Fruit fly (Drosophila melanogaster): ENCODE data around the gene MKP-4.

Gene MKP-4

DNA sequence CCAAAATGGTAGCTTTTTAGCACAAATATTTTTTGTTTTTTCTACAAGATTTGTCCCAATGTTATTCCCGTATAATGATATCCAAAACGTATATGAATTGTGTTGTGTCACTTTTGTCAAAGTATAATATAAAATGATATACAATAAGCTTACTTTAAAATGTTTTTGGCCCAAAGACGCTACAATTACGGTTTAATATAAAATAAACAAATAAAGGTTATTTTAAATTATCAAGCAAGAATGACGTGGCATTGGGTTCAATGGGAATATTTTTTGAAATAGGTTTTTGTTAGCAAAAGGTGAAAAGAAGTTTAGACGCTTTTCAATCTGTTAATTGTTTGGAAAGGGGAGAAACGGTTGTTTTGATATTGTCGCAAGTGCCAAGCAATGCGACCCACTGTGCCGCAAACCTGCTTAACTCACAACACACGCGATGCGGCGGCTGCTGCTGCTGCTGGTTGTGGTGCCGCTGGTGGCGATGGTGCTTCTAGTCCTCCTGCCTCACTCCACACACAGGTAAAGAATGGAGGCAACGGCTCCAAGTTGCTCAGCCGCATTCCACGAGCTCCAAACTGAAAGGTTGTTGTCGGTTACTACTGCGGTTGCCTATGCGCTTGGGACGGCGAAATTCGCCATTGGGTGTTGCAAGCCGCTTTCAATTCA, 40.4 kb downstream of the MKP-4 start:
- TF ChIP-seq Fer3 (tag; optimal IDR thresholded peaks at IDR 0.05) (peak; percentile 44), trem (tag; optimal IDR thresholded peaks at IDR 0.05) (peak; percentile 17), cg (GFP tag; optimal IDR thresholded peaks at IDR 0.05) (peak; percentile 5), ttk (GFP tag; IDR thresholded peaks at IDR 0.05) (no peak), CG11456 (GFP tag; IDR thresholded peaks at IDR 0.05) (no peak), CG11504 (tag; optimal IDR thresholded peaks at IDR 0.05) (peak; percentile 53), gcm (GFP tag; optimal IDR thresholded peaks at IDR 0.05) (no peak), cato (GFP tag; optimal IDR thresholded peaks at IDR 0.05; ENCODE audit: borderline replicate concordance) (peak; percentile 29), CG18476 (GFP tag; optimal IDR thresholded peaks at IDR 0.05) (peak; percentile 55), gsb-n (tag; optimal IDR thresholded peaks at IDR 0.05) (no peak), CG4730 (GFP tag; IDR thresholded peaks at IDR 0.05) (0 out of 2 replicates have a peak, but pooled peaks have one; percentile 11), CoRest (tag; optimal IDR thresholded peaks at IDR 0.05) (peak; percentile 76), CG6254 (GFP tag; optimal IDR thresholded peaks at IDR 0.05) (peak; percentile 40), sug (tag; optimal IDR thresholded peaks at IDR 0.05) (no peak), Ets97D (GFP tag; optimal IDR thresholded peaks at IDR 0.05) (no peak), nerfin-1 (tag; optimal IDR thresholded peaks at IDR 0.05) (peak; percentile 44), kah (GFP tag; optimal IDR thresholded peaks at IDR 0.05) (peak; percentile 12), D19A (tag; optimal IDR thresholded peaks at IDR 0.05) (peak; percentile 65), PHDP (tag; optimal IDR thresholded peaks at IDR 0.05) (peak; percentile 46), zfh2 (GFP tag; optimal IDR thresholded peaks at IDR 0.05) (peak; percentile 41), Hand (GFP tag; optimal IDR thresholded peaks at IDR 0.05) (peak; percentile 43), Fer2 (tag; optimal IDR thresholded peaks at IDR 0.05) (no peak), eyg (GFP tag; optimal IDR thresholded peaks at IDR 0.05) (no peak), CG1024 (GFP tag; IDR thresholded peaks at IDR 0.05) (no peak), Ets65A (GFP tag) (peak; percentile 66), trh (GFP tag; optimal IDR thresholded peaks at IDR 0.05) (no peak), HLH54F (GFP tag; optimal IDR thresholded peaks at IDR 0.05) (peak; percentile 37), Max (GFP tag; optimal IDR thresholded peaks at IDR 0.05) (peak; percentile 58), CG15514 (GFP tag; optimal IDR thresholded peaks at IDR 0.05) (peak; percentile 36), CG13894 (tag; optimal IDR thresholded peaks at IDR 0.05) (no peak), CG6272 (GFP tag; IDR thresholded peaks at IDR 0.05) (no peak), D (optimal IDR thresholded peaks at IDR 0.05) (no peak), D (GFP tag; optimal IDR thresholded peaks at IDR 0.05) (peak; percentile 50), kni (GFP tag; optimal IDR thresholded peaks at IDR 0.05) (peak; percentile 50), CG13424 (tag; optimal IDR thresholded peaks at IDR 0.05) (peak; percentile 65), CG7839 (tag; optimal IDR thresholded peaks at IDR 0.05) (peak; percentile 73), CG15696 (tag; optimal IDR thresholded peaks at IDR 0.05) (peak; percentile 61), Ssrp (tag; optimal IDR thresholded peaks at IDR 0.05) (peak; percentile 58), Trl (optimal IDR thresholded peaks at IDR 0.05) (peak in 1 of 2 experiments; percentile 43), Trl (GFP tag; optimal IDR thresholded peaks at IDR 0.05) (no peak), pan (optimal IDR thresholded peaks at IDR 0.05) (no peak), pan (GFP tag; optimal IDR thresholded peaks at IDR 0.05 in 1 of 2, IDR thresholded peaks at IDR 0.05 in 1 of 2) (peak in 1 of 2 experiments; percentile 35), CG12299 (tag; optimal IDR thresholded peaks at IDR 0.05) (no peak), CG1602 (GFP tag; optimal IDR thresholded peaks at IDR 0.05) (peak; percentile 43), CG17385 (GFP tag; optimal IDR thresholded peaks at IDR 0.05) (peak; percentile 66), ab (GFP tag; optimal IDR thresholded peaks at IDR 0.05) (peak; percentile 4), gem (tag; optimal IDR thresholded peaks at IDR 0.05) (peak; percentile 56), zen (tag; optimal IDR thresholded peaks at IDR 0.05) (peak; percentile 58), CG5180 (GFP tag; optimal IDR thresholded peaks at IDR 0.05) (peak; percentile 27), Nf-YC (tag; optimal IDR thresholded peaks at IDR 0.05) (peak; percentile 62)

All from whole organism, embryonic.